Fruit fly (Drosophila melanogaster): ENCODE data around the gene mrn.

mrn gene

dm6 chr3L:15563058-15563850 is 17.1 kb downstream of the mrn start, which contains the start of the genes CG7739 and SCCRO (continued):
- peak; percentile 47 for TF ChIP-seq D19A (tag; optimal IDR thresholded peaks at IDR 0.05)
- TF ChIP-seq trh (GFP tag; optimal IDR thresholded peaks at IDR 0.05) = no peak
- TF ChIP-seq Doc3 (GFP tag; IDR thresholded peaks at IDR 0.05; ENCODE audit: partially characterized antibody) = no peak
- TF ChIP-seq CG1529 (GFP tag; optimal IDR thresholded peaks at IDR 0.05) = no peak
- peak; percentile 96 for TF ChIP-seq CG4617 (GFP tag; optimal IDR thresholded peaks at IDR 0.05; ENCODE audit: borderline replicate concordance)
- TF ChIP-seq crc (GFP tag; optimal IDR thresholded peaks at IDR 0.05) = no peak
- TF ChIP-seq Six4 (GFP tag; optimal IDR thresholded peaks at IDR 0.05) = no peak
- peak; percentile 59; the same call in 1 of the 2 replicates for TF ChIP-seq chm (GFP tag; IDR thresholded peaks at IDR 0.05)
- no peak for TF ChIP-seq lab (GFP tag; optimal IDR thresholded peaks at IDR 0.05)
- peak; percentile 71 for TF ChIP-seq Xbp1 (GFP tag; optimal IDR thresholded peaks at IDR 0.05)
- TF ChIP-seq insv (GFP tag; optimal IDR thresholded peaks at IDR 0.05) = no peak
- TF ChIP-seq corto (GFP tag; optimal IDR thresholded peaks at IDR 0.05) = peak; percentile 36
- peak; percentile 64; the same call in 1 of the 2 replicates for TF ChIP-seq CG6272 (GFP tag; IDR thresholded peaks at IDR 0.05)
- peak; percentile 72; the same call in 2 of the 3 replicates for TF ChIP-seq Dbx (GFP tag; IDR thresholded peaks at IDR 0.05)
- peak; percentile 56; the same call in 1 of the 3 replicates for TF ChIP-seq CG34224 (GFP tag; IDR thresholded peaks at IDR 0.05; ENCODE audit: partially characterized antibody)
- TF ChIP-seq CG11696 (GFP tag; IDR thresholded peaks at IDR 0.05) = peak; percentile 57; the same call in 1 of the 2 replicates
- TF ChIP-seq onecut (GFP tag; IDR thresholded peaks at IDR 0.05) = no peak
- no peak for TF ChIP-seq cad (GFP tag; optimal IDR thresholded peaks at IDR 0.05)
- peak; percentile 68 for TF ChIP-seq Drgx (GFP tag; IDR thresholded peaks at IDR 0.05)
- peak; percentile 39 for TF ChIP-seq CG10654 (GFP tag; optimal IDR thresholded peaks at IDR 0.05)
- TF ChIP-seq CG2199 (GFP tag; IDR thresholded peaks at IDR 0.05) = no peak
- TF ChIP-seq bowl (GFP tag; IDR thresholded peaks at IDR 0.05) = no peak
- TF ChIP-seq CkIIα-i1 (GFP tag; IDR thresholded peaks at IDR 0.05) = no peak
- no peak for TF ChIP-seq CG2129 (GFP tag; IDR thresholded peaks at IDR 0.05; ENCODE audit: partially characterized antibody)
- peak; percentile 56; the same call in 1 of the 2 replicates for TF ChIP-seq CG4360 (GFP tag; IDR thresholded peaks at IDR 0.05)
- no peak for TF ChIP-seq Eip74EF (GFP tag; optimal IDR thresholded peaks at IDR 0.05)
- peak; percentile 7 for TF ChIP-seq CG1647 (GFP tag; optimal IDR thresholded peaks at IDR 0.05)
- TF ChIP-seq vvl (GFP tag; IDR thresholded peaks at IDR 0.05) = peak; percentile 82
- peak; percentile 69 for TF ChIP-seq Ada2b (GFP tag; IDR thresholded peaks at IDR 0.05)
- peak; percentile 60; the same call in 1 of the 2 replicates for TF ChIP-seq Atf6 (GFP tag; IDR thresholded peaks at IDR 0.05)
- TF ChIP-seq Ravus (GFP tag; IDR thresholded peaks at IDR 0.05) = peak; percentile 10; the same call in 1 of the 2 replicates
- TF ChIP-seq sug (tag; optimal IDR thresholded peaks at IDR 0.05) = peak; percentile 17
- no peak for TF ChIP-seq so (GFP tag; IDR thresholded peaks at IDR 0.05)
- peak; percentile 60 for TF ChIP-seq CG9727 (GFP tag; optimal IDR thresholded peaks at IDR 0.05)
- TF ChIP-seq NC2β (GFP tag; optimal IDR thresholded peaks at IDR 0.05) = peak; percentile 32
- TF ChIP-seq Hey (tag; optimal IDR thresholded peaks at IDR 0.05) = no peak
- TF ChIP-seq CG2202 (tag; optimal IDR thresholded peaks at IDR 0.05) = no peak
- TF ChIP-seq twi (tag; optimal IDR thresholded peaks at IDR 0.05) = no peak
- TF ChIP-seq slbo (GFP tag; IDR thresholded peaks at IDR 0.05) = peak; percentile 86
- TF ChIP-seq Trl (optimal IDR thresholded peaks at IDR 0.05) = no peak
- peak; percentile 31 for TF ChIP-seq Trl (GFP tag; optimal IDR thresholded peaks at IDR 0.05)
- peak; percentile 81 for TF ChIP-seq CG31441 (GFP tag; IDR thresholded peaks at IDR 0.05)
- peak; percentile 56; the same call in 1 of the 2 replicates for TF ChIP-seq CG11247 (GFP tag; IDR thresholded peaks at IDR 0.05)
- TF ChIP-seq Xrp1 (GFP tag; IDR thresholded peaks at IDR 0.05) = peak; percentile 81
- TF ChIP-seq CG1603 (tag; optimal IDR thresholded peaks at IDR 0.05) = peak; percentile 42
- TF ChIP-seq Jarid2 (GFP tag; optimal IDR thresholded peaks at IDR 0.05) = no peak
- peak; percentile 86 for TF ChIP-seq CG10267 (tag; optimal IDR thresholded peaks at IDR 0.05)
- TF ChIP-seq CG3847 (GFP tag; IDR thresholded peaks at IDR 0.05) = peak; percentile 53
- peak; percentile 74 for TF ChIP-seq CG14710 (tag; optimal IDR thresholded peaks at IDR 0.05)
- TF ChIP-seq gsb-n (tag; optimal IDR thresholded peaks at IDR 0.05) = peak; percentile 65

All from whole organism, embryonic.